Fruit fly (Drosophila melanogaster) whole organism, embryonic: ENCODE data around the gene CG14194.
A peak's percentile ranks its signal among the peaks of the same experiment; 100 is the strongest.

ENCODE experiments used
- Antp ChIP-seq: fragments of 200-800 bp; sonication (Bioruptor generic); optimal IDR thresholded peaks from 3 replicates; lab custom pipeline; 2016; ENCODE audit warnings: missing biosample characterization, missing genetic modification characterization
- Awh ChIP-seq: fragments of 200-800 bp; sonication (Bioruptor generic); IDR thresholded peaks from 2 replicates; pipeline ENCODE4, ENCODE4 v1.3.6; 2022; ENCODE audit warnings: missing biosample characterization, missing genetic modification characterization
- CG10979 ChIP-seq: fragments of 200-800 bp; sonication (Bioruptor generic); optimal IDR thresholded peaks from 2 replicates; lab custom pipeline; 2018; ENCODE audit warnings: missing biosample characterization, mild to moderate bottlenecking, missing genetic modification characterization, moderate library complexity
- CG11560 ChIP-seq: fragments of 200-800 bp; sonication (Bioruptor generic); IDR thresholded peaks from 3 replicates; pipeline ENCODE4 v1.3.6; 2022; ENCODE audit warnings: missing biosample characterization, missing genetic modification characterization
- CG12155 ChIP-seq: fragments of 200-800 bp; sonication (Bioruptor generic); optimal IDR thresholded peaks from 3 replicates; lab custom pipeline; 2016; ENCODE audit warnings: missing biosample characterization, missing genetic modification characterization
- CG12236 ChIP-seq: fragments of 200-800 bp; sonication (Bioruptor generic); optimal IDR thresholded peaks from 2 replicates; lab custom pipeline; 2016; ENCODE audit warnings: missing biosample characterization, missing genetic modification characterization
- CG13287 ChIP-seq: fragments of 200-800 bp; sonication (Bioruptor generic); IDR thresholded peaks from 2 replicates; pipeline ENCODE4 v1.3.6; 2022; ENCODE audit warnings: missing biosample characterization, missing genetic modification characterization; ENCODE audit not compliant: partially characterized antibody
- CG13296 ChIP-seq: fragments of 200-800 bp; sonication (Bioruptor generic); optimal IDR thresholded peaks from 3 replicates; lab custom pipeline; 2018; ENCODE audit warnings: missing biosample characterization, mild to moderate bottlenecking, missing genetic modification characterization
- CG13424 ChIP-seq: fragments of 200-800 bp; sonication (Bioruptor generic); optimal IDR thresholded peaks from 2 replicates; lab custom pipeline; 2019; ENCODE audit warnings: missing biosample characterization, mild to moderate bottlenecking, missing genetic modification characterization, moderate library complexity
- CG13894 ChIP-seq: fragments of 200-800 bp; sonication (Bioruptor generic); optimal IDR thresholded peaks from 3 replicates; lab custom pipeline; 2018; ENCODE audit warnings: missing biosample characterization, mild to moderate bottlenecking, missing genetic modification characterization, moderate library complexity
- CG14014 ChIP-seq: fragments of 200-800 bp; sonication (Bioruptor generic); IDR thresholded peaks from 2 replicates; pipeline ENCODE4 v1.3.6; 2022; ENCODE audit warnings: missing biosample characterization, missing genetic modification characterization
- CG15073 ChIP-seq: fragments of 200-800 bp; sonication (Bioruptor generic); optimal IDR thresholded peaks from 2 replicates; lab custom pipeline; 2016; ENCODE audit warnings: missing biosample characterization, missing genetic modification characterization
- CG34224 ChIP-seq: fragments of 200-800 bp; sonication (Bioruptor generic); IDR thresholded peaks from 3 replicates; pipeline ENCODE4 v1.3.6; 2022; ENCODE audit warnings: missing biosample characterization, missing genetic modification characterization; ENCODE audit not compliant: partially characterized antibody
- CG34376 ChIP-seq: fragments of 200-800 bp; sonication (Bioruptor generic); optimal IDR thresholded peaks from 2 replicates; lab custom pipeline; 2018; ENCODE audit warnings: missing biosample characterization, mild to moderate bottlenecking, missing genetic modification characterization
- CG4730 ChIP-seq: fragments of 200-800 bp; sonication (Bioruptor generic); IDR thresholded peaks from 2 replicates; pipeline ENCODE4 v1.3.6; 2022; ENCODE audit warnings: missing biosample characterization, missing genetic modification characterization
- CG7987 ChIP-seq: fragments of 200-800 bp; sonication (Bioruptor generic); optimal IDR thresholded peaks from 2 replicates; lab custom pipeline; 2018; ENCODE audit warnings: missing biosample characterization, mild to moderate bottlenecking, missing genetic modification characterization, moderate library complexity
- CG8765 ChIP-seq: fragments of 200-800 bp; sonication (Bioruptor generic); IDR thresholded peaks from 2 replicates; pipeline ENCODE4 v1.3.6; 2022; ENCODE audit warnings: missing biosample characterization, missing genetic modification characterization
- CG9932 ChIP-seq: fragments of 200-800 bp; sonication (Bioruptor generic); IDR thresholded peaks from 2 replicates; pipeline ENCODE4 v1.3.6; 2022; ENCODE audit warnings: missing biosample characterization, missing genetic modification characterization
- CTCF ChIP-seq: fragments of 200-800 bp; sonication (Bioruptor generic); optimal IDR thresholded peaks from 2 replicates; lab custom pipeline; 2017; ENCODE audit warnings: missing biosample characterization, mild to moderate bottlenecking, missing genetic modification characterization, moderate library complexity
- CkIIα-i1 ChIP-seq: fragments of 200-800 bp; sonication (Bioruptor generic); IDR thresholded peaks from 2 replicates; pipeline ENCODE4 v1.3.6; 2022; ENCODE audit warnings: missing biosample characterization, missing genetic modification characterization
- Dfd ChIP-seq, 2 experiments: fragments of >200 bp; optimal IDR thresholded peaks; 2 replicates each; lab custom pipeline; 2017; ENCODE audit warnings: missing biosample characterization in 2 of 2, missing genetic modification characterization in 2 of 2
- Doc2 ChIP-seq: fragments of 200-800 bp; sonication (Bioruptor generic); IDR thresholded peaks from 2 replicates; pipeline ENCODE4 v1.3.6; 2022; ENCODE audit warnings: missing biosample characterization, missing genetic modification characterization
- Dp ChIP-seq: fragments of 200-800 bp; sonication (Bioruptor generic); optimal IDR thresholded peaks from 2 replicates; lab custom pipeline; 2018; ENCODE audit warnings: missing biosample characterization, mild to moderate bottlenecking, missing genetic modification characterization, moderate library complexity
- HLH4C ChIP-seq: fragments of 200-800 bp; sonication (Bioruptor generic); IDR thresholded peaks from 3 replicates; pipeline ENCODE4 v1.3.6; 2022; ENCODE audit warnings: missing biosample characterization, missing genetic modification characterization; ENCODE audit not compliant: partially characterized antibody
- HLHmδ ChIP-seq: fragments of 200-800 bp; sonication (Bioruptor generic); optimal IDR thresholded peaks from 2 replicates; lab custom pipeline; 2018; ENCODE audit warnings: missing biosample characterization, mild to moderate bottlenecking, missing genetic modification characterization, moderate library complexity
- Hr78 ChIP-seq, 2 experiments: fragments of 200-800 bp in 1 of 2; fragments of >200 bp in 1 of 2; sonication (Bioruptor generic) in 1 of 2; optimal IDR thresholded peaks; 2 replicates each; lab custom pipeline; 2017 to 2019; ENCODE audit warnings: missing biosample characterization in 2 of 2, missing genetic modification characterization in 2 of 2, mild to moderate bottlenecking in 1 of 2, moderate library complexity in 1 of 2
- Lim3 ChIP-seq: fragments of 200-800 bp; sonication (Bioruptor generic); IDR thresholded peaks from 2 replicates; pipeline ENCODE4 v1.3.6; 2022; ENCODE audit warnings: missing biosample characterization, missing genetic modification characterization
- MBD-R2 ChIP-seq: fragments of 200-800 bp; sonication (Bioruptor generic); IDR thresholded peaks from 2 replicates; pipeline ENCODE4 v1.3.6; 2022; ENCODE audit warnings: missing biosample characterization, missing genetic modification characterization
- Mrtf ChIP-seq: fragments of 200-800 bp; sonication (Bioruptor generic); IDR thresholded peaks from 3 replicates; pipeline ENCODE4 v1.3.6; 2022; ENCODE audit warnings: missing biosample characterization, missing genetic modification characterization
- Pdp1 ChIP-seq, 2 experiments: fragments of 200-800 bp; sonication (Bioruptor generic); optimal IDR thresholded peaks; 3 replicates each; lab custom pipeline; 2016; ENCODE audit warnings: missing biosample characterization in 2 of 2, missing genetic modification characterization in 2 of 2, mild to moderate bottlenecking in 1 of 2, moderate library complexity in 1 of 2
- Xbp1 ChIP-seq: fragments of 200-800 bp; sonication (Bioruptor generic); optimal IDR thresholded peaks from 3 replicates; lab custom pipeline; 2016; ENCODE audit warnings: missing biosample characterization, mild to moderate bottlenecking, missing genetic modification characterization
- ap ChIP-seq: fragments of 200-800 bp; sonication (Bioruptor generic); IDR thresholded peaks from 2 replicates; pipeline ENCODE4 v1.3.6; 2022; ENCODE audit warnings: missing biosample characterization, missing genetic modification characterization
- bsh ChIP-seq, 2 experiments: fragments of 200-800 bp; sonication (Bioruptor generic); optimal IDR thresholded peaks; 2 replicates each; lab custom pipeline; 2017 to 2018; ENCODE audit warnings: mild to moderate bottlenecking in 2 of 2, missing biosample characterization in 2 of 2, missing genetic modification characterization in 2 of 2, moderate library complexity in 1 of 2
- chinmo ChIP-seq: fragments of 200-800 bp; sonication (Bioruptor generic); IDR thresholded peaks from 4 replicates; pipeline ENCODE4 v1.3.6; 2022; ENCODE audit warnings: missing biosample characterization, missing genetic modification characterization; ENCODE audit not compliant: partially characterized antibody
- dmrt11E ChIP-seq: fragments of 200-800 bp; sonication (Bioruptor generic); optimal IDR thresholded peaks from 3 replicates; lab custom pipeline; 2018; ENCODE audit warnings: missing biosample characterization, mild to moderate bottlenecking, missing genetic modification characterization, moderate library complexity
- dpn ChIP-seq, 2 experiments: fragments of 200-800 bp; sonication (Bioruptor generic); optimal IDR thresholded peaks; 3 replicates each; lab custom pipeline; 2016; ENCODE audit warnings: missing biosample characterization in 2 of 2, missing genetic modification characterization in 2 of 2
- esg ChIP-seq: fragments of 200-800 bp; sonication (Bioruptor generic); conservative IDR thresholded peaks from 2 replicates; pipeline ENCODE4 v1.3.6; 2022; ENCODE audit warnings: missing biosample characterization, missing genetic modification characterization
- gt ChIP-seq: fragments of 200-800 bp; sonication (Bioruptor generic); IDR thresholded peaks from 2 replicates; pipeline ENCODE4 v1.3.6; 2022; ENCODE audit warnings: missing biosample characterization, missing genetic modification characterization
- kah ChIP-seq: fragments of 200-800 bp; sonication (Bioruptor generic); optimal IDR thresholded peaks from 2 replicates; lab custom pipeline; 2018; ENCODE audit warnings: missing biosample characterization, mild to moderate bottlenecking, missing genetic modification characterization
- ken ChIP-seq: fragments of 200-800 bp; sonication (Bioruptor generic); IDR thresholded peaks from 3 replicates; pipeline ENCODE4 v1.3.6; 2022; ENCODE audit warnings: missing biosample characterization, missing genetic modification characterization
- lov ChIP-seq, 2 experiments: fragments of 200-800 bp in 1 of 2; fragments of >200 bp in 1 of 2; sonication (Bioruptor generic) in 1 of 2; IDR thresholded peaks in 1 of 2; optimal IDR thresholded peaks in 1 of 2; 2 replicates in 1 of 2; 3 replicates in 1 of 2; pipeline versions ENCODE4 v1.3.6 to Lab custom; 2017 to 2022; ENCODE audit warnings: missing biosample characterization in 1 of 2, missing genetic modification characterization in 1 of 2
- pho ChIP-seq: fragments of 200-800 bp; sonication (Bioruptor generic); optimal IDR thresholded peaks from 2 replicates; lab custom pipeline; 2016; ENCODE audit warnings: missing biosample characterization, missing genetic modification characterization
- phol ChIP-seq: fragments of 200-800 bp; sonication (Bioruptor generic); optimal IDR thresholded peaks from 3 replicates; lab custom pipeline; 2018; ENCODE audit warnings: missing biosample characterization, mild to moderate bottlenecking, missing genetic modification characterization, moderate library complexity
- ranshi ChIP-seq: fragments of 200-800 bp; sonication (Bioruptor generic); IDR thresholded peaks from 2 replicates; pipeline ENCODE4 v1.3.6; 2022; ENCODE audit warnings: missing biosample characterization, missing genetic modification characterization
- row ChIP-seq: fragments of 200-800 bp; sonication (Bioruptor generic); IDR thresholded peaks from 3 replicates; pipeline ENCODE4 v1.3.6; 2022; ENCODE audit warnings: missing biosample characterization, missing genetic modification characterization
- run ChIP-seq: fragments of 200-800 bp; sonication (Bioruptor generic); optimal IDR thresholded peaks from 3 replicates; lab custom pipeline; 2018; ENCODE audit warnings: missing biosample characterization, mild to moderate bottlenecking, missing genetic modification characterization
- stc ChIP-seq: fragments of 200-800 bp; sonication (Bioruptor generic); IDR thresholded peaks from 2 replicates; pipeline ENCODE4 v1.3.6; 2022; ENCODE audit warnings: missing biosample characterization, missing genetic modification characterization
- tap ChIP-seq: fragments of 200-800 bp; optimal IDR thresholded peaks from 3 replicates; lab custom pipeline; 2019; ENCODE audit warnings: missing biosample characterization, mild to moderate bottlenecking, missing genetic modification characterization, moderate library complexity
- unc-4 ChIP-seq: fragments of 200-800 bp; sonication (Bioruptor generic); IDR thresholded peaks from 2 replicates; pipeline ENCODE4 v1.3.6; 2022; ENCODE audit warnings: missing biosample characterization, missing genetic modification characterization; ENCODE audit not compliant: partially characterized antibody

The CG14194 gene

dm6 chrX:19167586-19168403 lies 25.6 kb upstream of the CG14194 start (continued):
- TF ChIP-seq lov (optimal IDR thresholded peaks at IDR 0.05; lab: Kevin White, UChicago) (no peak), lov (GFP tag; IDR thresholded peaks at IDR 0.05; lab: Robert Waterston, UW) (0 out of 3 replicates have a peak, but pooled peaks have one; percentile 46), esg (GFP tag; lab: Robert Waterston, UW) (no peak), CTCF (GFP tag; lab: Kevin White, UChicago) (no peak), Awh (GFP tag; lab: Robert Waterston, UW) (no peak), phol (tag; lab: Kevin White, UChicago) (no peak), CG4730 (GFP tag; lab: Robert Waterston, UW) (no peak), pho (no peak), Mrtf (GFP tag; lab: Robert Waterston, UW) (no peak), CG34376 (GFP tag; lab: Kevin White, UChicago) (no peak), CG10979 (no peak), CkIIα-i1 (GFP tag; lab: Robert Waterston, UW) (no peak), Antp (no peak), CG12155 (no peak), Lim3 (GFP tag; lab: Robert Waterston, UW) (no peak), HLH4C (GFP tag; lab: Robert Waterston, UW) (no peak), CG34224 (no peak), ken (no peak), row (peak; percentile 80), CG13424 (tag; lab: Kevin White, UChicago) (no peak), gt (no peak), Dfd (GFP tag; optimal IDR thresholded peaks at IDR 0.05; lab: Kevin White, UChicago) (no peak), stc (no peak), ranshi (no peak), Pdp1 (GFP tag; optimal IDR thresholded peaks at IDR 0.05; lab: Kevin White, UChicago) (peak in 1 of 2 experiments; percentile 48), MBD-R2 (GFP tag; lab: Robert Waterston, UW) (0 out of 2 replicates have a peak, but pooled peaks have one; percentile 12), CG13296 (GFP tag; lab: Kevin White, UChicago) (no peak), HLHmδ (GFP tag; lab: Kevin White, UChicago) (peak; percentile 46), CG11560 (tag; lab: Robert Waterston, UW) (no peak), CG15073 (no peak), ap (GFP tag; lab: Robert Waterston, UW) (no peak), CG13894 (tag; lab: Kevin White, UChicago) (peak; percentile 70), unc-4 (no peak), kah (GFP tag; lab: Kevin White, UChicago) (no peak), CG13287 (GFP tag; lab: Robert Waterston, UW) (0 out of 2 replicates have a peak, but pooled peaks have one; percentile 24), chinmo (peak; percentile 81; the same call in 3 of the 4 replicates), dpn (GFP tag; optimal IDR thresholded peaks at IDR 0.05; lab: Kevin White, UChicago) (no peak), dmrt11E (tag; lab: Kevin White, UChicago) (no peak), CG8765 (GFP tag; lab: Robert Waterston, UW) (no peak), Xbp1 (GFP tag; lab: Kevin White, UChicago) (no peak), run (no peak), Hr78 (GFP tag; optimal IDR thresholded peaks at IDR 0.05; lab: Kevin White, UChicago) (no peak), CG14014 (GFP tag; lab: Robert Waterston, UW) (no peak), Dp (no peak), CG12236 (GFP tag; lab: Kevin White, UChicago) (no peak), tap (no peak), bsh (GFP tag; optimal IDR thresholded peaks at IDR 0.05; lab: Kevin White, UChicago) (no peak), CG7987 (GFP tag; lab: Kevin White, UChicago) (no peak), Doc2 (GFP tag; lab: Robert Waterston, UW) (no peak), CG9932 (peak; percentile 45)
